Worm (Caenorhabditis elegans) whole organism, L1 larva: ENCODE measurements around the gene cup-16.
A peak's percentile ranks its signal among the peaks of the same experiment; 100 is the strongest.

Experiments used
- mdl-1 ChIP-seq, 2 experiments: fragments of 150-350 bp; optimal IDR thresholded peaks; 2 replicates each; lab custom pipeline; 2014 to 2017; ENCODE audit warnings: missing biosample characterization in 2 of 2, missing genetic modification characterization in 2 of 2, inconsistent platforms in 1 of 2
- nhr-20 ChIP-seq: sonication (generic microtip); optimal IDR thresholded peaks from 2 replicates; lab custom pipeline; 2016; ENCODE audit warnings: mild to moderate bottlenecking, missing genetic modification characterization, missing compliant biosample characterization

ce11 chrII:8744555-8745448 is 37.8 kb downstream of the cup-16 start:
- TF ChIP-seq mdl-1 (tag; optimal IDR thresholded peaks at IDR 0.05; lab: Kevin White, UChicago) (peak in 1 of 2 experiments; percentile 57), nhr-20 (tag; lab: Kevin White, UChicago) (peak; percentile 42)
